Worm (Caenorhabditis elegans) whole organism, L4 larva: ENCODE data around the gene F33G12.6.
A peak's percentile ranks its signal among the peaks of the same experiment; 100 is the strongest.

Source experiments
- F26F4.8 ChIP-seq: fragments of 200-800 bp; sonication (Bioruptor generic); conservative IDR thresholded peaks from 2 replicates; pipeline ENCODE4 v1.3.6; 2022; ENCODE audit warnings: missing genetic modification characterization, missing compliant biosample characterization
- ZK546.5 ChIP-seq, 2 experiments: sonication (generic microtip); optimal IDR thresholded peaks; 2 replicates each; lab custom pipeline; 2017; ENCODE audit warnings: missing biosample characterization in 2 of 2, missing genetic modification characterization in 2 of 2
- ama-1 ChIP-seq: fragments of 150-350 bp; optimal IDR thresholded peaks from 2 replicates; lab custom pipeline; 2014; ENCODE audit warnings: inconsistent platforms, mixed read lengths
- ces-1 ChIP-seq: fragments of 150-350 bp; sonication (generic microtip); optimal IDR thresholded peaks from 4 replicates; lab custom pipeline; 2014; ENCODE audit warnings: missing biosample characterization, missing genetic modification reagents, missing genetic modification characterization
- dmd-9 ChIP-seq: fragments of 200-800 bp; sonication (Bioruptor generic); IDR thresholded peaks from 2 replicates; pipeline ENCODE4 v1.3.6; 2022; ENCODE audit warnings: missing genetic modification reagents, missing genetic modification characterization, missing compliant biosample characterization
- fos-1 ChIP-seq: fragments of 150-350 bp; optimal IDR thresholded peaks from 2 replicates; lab custom pipeline; 2014; ENCODE audit warnings: missing biosample characterization, missing genetic modification characterization
- jun-1 ChIP-seq: fragments of 150-350 bp; optimal IDR thresholded peaks from 2 replicates; lab custom pipeline; 2014; ENCODE audit warnings: missing biosample characterization, missing genetic modification reagents, missing genetic modification characterization
- unc-39 ChIP-seq: sonication (generic microtip); optimal IDR thresholded peaks from 2 replicates; lab custom pipeline; 2017; ENCODE audit warnings: missing biosample characterization, missing genetic modification characterization
- unc-62 ChIP-seq, 3 experiments: fragments of 150-350 bp in 1 of 3; sonication (generic microtip); optimal IDR thresholded peaks in 2 of 3; peaks in 1 of 3; 1 replicate in 1 of 3; 2 replicates in 2 of 3; lab custom pipeline; 2014 to 2017; ENCODE audit warnings: missing biosample characterization in 3 of 3, missing genetic modification characterization in 3 of 3, missing genetic modification reagents in 3 of 3, missing genotype in 1 of 3
- vab-7 ChIP-seq: fragments of 200-800 bp; sonication (Bioruptor generic); IDR thresholded peaks from 2 replicates; pipeline ENCODE4 v1.3.6; 2022; ENCODE audit warnings: missing genetic modification reagents, missing genetic modification characterization, missing compliant biosample characterization
- ztf-11 ChIP-seq: fragments of 150-350 bp; optimal IDR thresholded peaks from 2 replicates; lab custom pipeline; 2014; ENCODE audit warnings: missing biosample characterization, missing genetic modification characterization

ce11 chrII:5027952-5028351 lies 21.8 kb upstream of the F33G12.6 start:
- TF ChIP-seq unc-62 (GFP tag; optimal IDR thresholded peaks at IDR 0.05 in 1 of 2; lab: Kevin White, UChicago) (peak in 1 of 2 experiments; percentile 99), unc-62 (tag; optimal IDR thresholded peaks at IDR 0.05; lab: Kevin White, UChicago) (no peak), ces-1 (GFP tag; lab: Kevin White, UChicago) (no peak), fos-1 (tag; lab: Kevin White, UChicago) (no peak), unc-39 (tag; lab: Kevin White, UChicago) (no peak), ZK546.5 (tag; optimal IDR thresholded peaks at IDR 0.05; lab: Kevin White, UChicago) (no peak), ztf-11 (no peak), vab-7 (no peak), F26F4.8 (GFP tag; lab: Robert Waterston, UW) (no peak), dmd-9 (GFP tag; lab: Robert Waterston, UW) (no peak), ama-1 (lab: Kevin White, UChicago) (no peak), jun-1 (no peak)
